Worm (Caenorhabditis elegans) whole organism, L2 larva: ENCODE measurements around the gene str-97.

Experiments
- R02D3.7 ChIP-seq: fragments of 150-350 bp; optimal IDR thresholded peaks from 2 replicates; lab custom pipeline; 2014; ENCODE audit warnings: missing biosample characterization, missing genetic modification characterization
- ceh-82 ChIP-seq: fragments of 150-350 bp; optimal IDR thresholded peaks from 2 replicates; lab custom pipeline; 2014; ENCODE audit warnings: missing biosample characterization, missing genetic modification characterization
- egl-27 ChIP-seq: sonication (generic microtip); optimal IDR thresholded peaks from 3 replicates; lab custom pipeline; 2017; ENCODE audit warnings: missing biosample characterization, missing genetic modification reagents, missing genetic modification characterization
- elt-1 ChIP-seq: fragments of 150-350 bp; optimal IDR thresholded peaks from 2 replicates; lab custom pipeline; 2014; ENCODE audit warnings: missing biosample characterization, missing genetic modification characterization
- nhr-10 ChIP-seq: sonication (generic microtip); optimal IDR thresholded peaks from 2 replicates; lab custom pipeline; 2017; ENCODE audit warnings: missing biosample characterization, missing genetic modification characterization
- nhr-6 ChIP-seq: fragments of 150-350 bp; optimal IDR thresholded peaks from 2 replicates; lab custom pipeline; 2014; ENCODE audit warnings: missing biosample characterization, missing genetic modification characterization
- skn-1 ChIP-seq: sonication (generic microtip); optimal IDR thresholded peaks from 2 replicates; lab custom pipeline; 2017; ENCODE audit warnings: missing biosample characterization, missing genetic modification characterization
- snpc-4 ChIP-seq: fragments of 150-350 bp; optimal IDR thresholded peaks from 2 replicates; lab custom pipeline; 2014; ENCODE audit warnings: missing biosample characterization, missing genetic modification characterization
- ztf-4 ChIP-seq: fragments of 150-350 bp; optimal IDR thresholded peaks from 2 replicates; lab custom pipeline; 2014; ENCODE audit warnings: missing biosample characterization, missing genetic modification characterization

ce11 chrV:16175227-16175626 is 20.2 kb upstream of the str-97 start:
- no peak for TF ChIP-seq ceh-82 (tag; lab: Kevin White, UChicago)
- no peak for TF ChIP-seq elt-1 (tag; lab: Kevin White, UChicago)
- no peak for TF ChIP-seq R02D3.7 (tag; lab: Kevin White, UChicago)
- no peak for TF ChIP-seq nhr-6 (tag; lab: Kevin White, UChicago)
- no peak for TF ChIP-seq ztf-4
- no peak for TF ChIP-seq egl-27
- TF ChIP-seq nhr-10 = no peak
- no peak for TF ChIP-seq snpc-4
- TF ChIP-seq skn-1 (tag; lab: Kevin White, UChicago) = no peak
